Worm (Caenorhabditis elegans) whole organism, mixed stage, embryonic: ENCODE data around the gene C06G3.8.

Experiments
- elt-3 ChIP-seq: fragments of 150-350 bp; optimal IDR thresholded peaks from 2 replicates; lab custom pipeline; 2014; ENCODE audit warnings: missing biosample characterization, missing genetic modification characterization
- nhr-237 ChIP-seq: fragments of 150-350 bp; optimal IDR thresholded peaks from 2 replicates; lab custom pipeline; 2014; ENCODE audit warnings: missing biosample characterization, missing genetic modification characterization

- TF ChIP-seq nhr-237 (tag; lab: Kevin White, UChicago): no peak
- no peak for TF ChIP-seq elt-3 (tag; lab: Kevin White, UChicago)
Observed at ce11 chrIV:7025835-7026234, 6.5 kb downstream of the C06G3.8 start.
